Worm (Caenorhabditis elegans) whole organism, L1 larva: Measurements from ENCODE around the gene fog-2.

Experiments used
- C16A3.4 ChIP-seq: fragments of 150-350 bp; optimal IDR thresholded peaks from 2 replicates; lab custom pipeline; 2014; ENCODE audit warnings: missing biosample characterization, missing genetic modification characterization
- C34B4.2 ChIP-seq: sonication (generic microtip); optimal IDR thresholded peaks from 2 replicates; lab custom pipeline; 2017; ENCODE audit warnings: mild to moderate bottlenecking, missing genetic modification characterization, missing compliant biosample characterization
- aha-1 ChIP-seq: fragments of 150-350 bp; optimal IDR thresholded peaks from 2 replicates; lab custom pipeline; 2014; ENCODE audit warnings: missing biosample characterization, missing genetic modification characterization
- alr-1 ChIP-seq: fragments of 200-800 bp; sonication (Bioruptor generic); optimal IDR thresholded peaks from 2 replicates; lab custom pipeline; 2018; ENCODE audit warnings: borderline replicate concordance, mild to moderate bottlenecking, missing genetic modification characterization, missing compliant biosample characterization
- ama-1 ChIP-seq: fragments of 150-350 bp; optimal IDR thresholded peaks from 2 replicates; lab custom pipeline; 2014
- ceh-63 ChIP-seq: fragments of 200-800 bp; sonication (Bioruptor generic); optimal IDR thresholded peaks from 2 replicates; lab custom pipeline; 2018; ENCODE audit warnings: mild to moderate bottlenecking, missing genetic modification characterization, missing compliant biosample characterization
- ces-1 ChIP-seq: fragments of 150-350 bp; optimal IDR thresholded peaks from 2 replicates; lab custom pipeline; 2014; ENCODE audit warnings: missing biosample characterization, missing genetic modification reagents, missing genetic modification characterization
- egl-13 ChIP-seq: sonication (generic microtip); optimal IDR thresholded peaks from 2 replicates; lab custom pipeline; 2016; ENCODE audit warnings: missing genotype, missing genetic modification reagents, missing genetic modification characterization, missing compliant biosample characterization
- elt-2 ChIP-seq: sonication (generic microtip); optimal IDR thresholded peaks from 2 replicates; lab custom pipeline; 2016; ENCODE audit warnings: missing genetic modification characterization, mild to moderate bottlenecking, inconsistent platforms, missing compliant biosample characterization, missing genetic modification reagents
- fkh-4 ChIP-seq: sonication (generic microtip); optimal IDR thresholded peaks from 2 replicates; lab custom pipeline; 2016; ENCODE audit warnings: missing compliant biosample characterization, missing genetic modification characterization, borderline replicate concordance
- fkh-8 ChIP-seq: sonication (generic microtip); optimal IDR thresholded peaks from 2 replicates; lab custom pipeline; 2016; ENCODE audit warnings: mild to moderate bottlenecking, missing genetic modification characterization, missing compliant biosample characterization
- fos-1 ChIP-seq: fragments of 150-350 bp; optimal IDR thresholded peaks from 2 replicates; lab custom pipeline; 2014; ENCODE audit warnings: missing biosample characterization, missing genetic modification characterization
- grh-1 ChIP-seq: fragments of 200-800 bp; sonication (Bioruptor generic); IDR thresholded peaks from 2 replicates; pipeline ENCODE4 v1.3.6; 2022; ENCODE audit warnings: missing genetic modification reagents, missing genetic modification characterization, missing compliant biosample characterization
- hlh-4 ChIP-seq: sonication (generic microtip); optimal IDR thresholded peaks from 2 replicates; lab custom pipeline; 2016; ENCODE audit warnings: mild to moderate bottlenecking, missing genetic modification characterization, missing compliant biosample characterization
- isw-1 ChIP-seq: fragments of 200-800 bp; sonication (Bioruptor generic); IDR thresholded peaks from 2 replicates; pipeline ENCODE4 v1.3.6; 2022; ENCODE audit warnings: missing genetic modification characterization, missing compliant biosample characterization
- jun-1 ChIP-seq: fragments of 150-350 bp; optimal IDR thresholded peaks from 2 replicates; lab custom pipeline; 2014; ENCODE audit warnings: missing biosample characterization, missing genetic modification reagents, missing genetic modification characterization
- lin-15B ChIP-seq: fragments of 150-350 bp; sonication (generic microtip); optimal IDR thresholded peaks from 3 replicates; lab custom pipeline; 2014; ENCODE audit warnings: missing biosample characterization, missing genetic modification characterization
- lin-35 ChIP-seq, 2 experiments: fragments of 150-350 bp; optimal IDR thresholded peaks; 2 replicates each; lab custom pipeline; 2014; ENCODE audit warnings: missing biosample characterization in 2 of 2, missing genetic modification characterization in 2 of 2, missing genetic modification reagents in 2 of 2
- mab-9 ChIP-seq: fragments of 200-800 bp; sonication (Bioruptor generic); IDR thresholded peaks from 2 replicates; pipeline ENCODE4 v1.3.6; 2022; ENCODE audit warnings: missing genetic modification reagents, missing genetic modification characterization, missing compliant biosample characterization
- mef-2 ChIP-seq: fragments of 150-350 bp; optimal IDR thresholded peaks from 2 replicates; lab custom pipeline; 2014; ENCODE audit warnings: missing biosample characterization, missing genetic modification characterization
- mep-1 ChIP-seq: fragments of 150-350 bp; optimal IDR thresholded peaks from 2 replicates; lab custom pipeline; 2014; ENCODE audit warnings: missing biosample characterization, missing genetic modification characterization
- nhr-12 ChIP-seq: sonication (generic microtip); optimal IDR thresholded peaks from 2 replicates; lab custom pipeline; 2017; ENCODE audit warnings: missing biosample characterization, missing genetic modification characterization
- nhr-237 ChIP-seq: fragments of 150-350 bp; optimal IDR thresholded peaks from 2 replicates; lab custom pipeline; 2014; ENCODE audit warnings: missing biosample characterization, missing genetic modification characterization
- nhr-77 ChIP-seq: fragments of 150-350 bp; optimal IDR thresholded peaks from 2 replicates; lab custom pipeline; 2014; ENCODE audit warnings: missing biosample characterization, missing genetic modification characterization
- nhr-84 ChIP-seq: sonication (generic microtip); optimal IDR thresholded peaks from 2 replicates; lab custom pipeline; 2017; ENCODE audit warnings: missing biosample characterization, missing genetic modification characterization
- nhr-85 ChIP-seq: sonication (generic microtip); peaks from one replicate; lab custom pipeline; 2016; ENCODE audit warnings: missing genetic modification characterization, inconsistent platforms, missing compliant biosample characterization
- nhr-90 ChIP-seq: sonication (generic microtip); optimal IDR thresholded peaks from 2 replicates; lab custom pipeline; 2016; ENCODE audit warnings: mild to moderate bottlenecking, missing genetic modification characterization, missing compliant biosample characterization; ENCODE audit not compliant: poor library complexity
- pag-3 ChIP-seq: sonication (generic microtip); optimal IDR thresholded peaks from 2 replicates; lab custom pipeline; 2017; ENCODE audit warnings: missing genetic modification characterization, mild to moderate bottlenecking, missing compliant biosample characterization, antibody characterized with exemption, borderline replicate concordance; ENCODE audit not compliant: insufficient read depth
- pax-3 ChIP-seq: fragments of 200-800 bp; sonication (Bioruptor generic); optimal IDR thresholded peaks from 2 replicates; lab custom pipeline; 2018; ENCODE audit warnings: mild to moderate bottlenecking, missing genetic modification characterization, moderate library complexity, missing compliant biosample characterization
- rnt-1 ChIP-seq: sonication (generic microtip); optimal IDR thresholded peaks from 2 replicates; lab custom pipeline; 2016; ENCODE audit warnings: mild to moderate bottlenecking, missing genetic modification characterization, moderate library complexity, missing compliant biosample characterization
- snu-23 ChIP-seq: sonication (generic microtip); optimal IDR thresholded peaks from 2 replicates; lab custom pipeline; 2016; ENCODE audit warnings: missing genetic modification characterization, missing compliant biosample characterization
- sox-4 ChIP-seq: sonication (generic microtip); optimal IDR thresholded peaks from 2 replicates; lab custom pipeline; 2016; ENCODE audit warnings: missing genetic modification characterization, missing compliant biosample characterization
- sup-37 ChIP-seq: fragments of 200-800 bp; sonication (Bioruptor generic); optimal IDR thresholded peaks from 2 replicates; lab custom pipeline; 2018; ENCODE audit warnings: mild to moderate bottlenecking, missing genetic modification characterization, missing compliant biosample characterization
- tbx-2 ChIP-seq: sonication (generic microtip); optimal IDR thresholded peaks from 2 replicates; lab custom pipeline; 2016; ENCODE audit warnings: missing genetic modification characterization, missing compliant biosample characterization
- tlp-1 ChIP-seq: fragments of 150-350 bp; optimal IDR thresholded peaks from 2 replicates; lab custom pipeline; 2014; ENCODE audit warnings: missing biosample characterization, missing genetic modification characterization
- unc-130 ChIP-seq: fragments of 150-350 bp; optimal IDR thresholded peaks from 2 replicates; lab custom pipeline; 2017; ENCODE audit warnings: missing biosample characterization, missing genetic modification characterization, inconsistent platforms
- unc-62 ChIP-seq: fragments of 150-350 bp; optimal IDR thresholded peaks from 2 replicates; lab custom pipeline; 2014; ENCODE audit warnings: missing biosample characterization, missing genetic modification reagents, missing genetic modification characterization
- unc-86 ChIP-seq: sonication (generic microtip); optimal IDR thresholded peaks from 2 replicates; lab custom pipeline; 2016; ENCODE audit warnings: missing genetic modification characterization, missing compliant biosample characterization
- unc-98 ChIP-seq: fragments of 200-800 bp; sonication (Bioruptor generic); IDR thresholded peaks from 2 replicates; pipeline ENCODE4 v1.3.6; 2022; ENCODE audit warnings: missing genetic modification characterization, missing compliant biosample characterization
- zag-1 ChIP-seq: fragments of 150-350 bp; optimal IDR thresholded peaks from 2 replicates; lab custom pipeline; 2014; ENCODE audit warnings: missing biosample characterization, missing genetic modification characterization
- ztf-11 ChIP-seq, 2 experiments: sonication (generic microtip); optimal IDR thresholded peaks; 2 replicates each; lab custom pipeline; 2016 to 2017; ENCODE audit warnings: missing genetic modification characterization in 2 of 2, missing biosample characterization in 1 of 2, missing compliant biosample characterization in 1 of 2

The fog-2 gene

ce11 chrV:20201316-20201715, 2.3 kb downstream of the fog-2 start, which contains the start of gene fbxa-114:
Gene fbxa-114 (plus strand): TSS chrV:20201616.
- TF ChIP-seq sox-4 (no peak), nhr-85 (tag; lab: Kevin White, UChicago) (peak; percentile 7), nhr-12 (tag; lab: Kevin White, UChicago) (no peak), C16A3.4 (tag; lab: Kevin White, UChicago) (no peak)

- no peak for TF ChIP-seq unc-98 (GFP tag; lab: Robert Waterston, UW)
- no peak for TF ChIP-seq tbx-2 (tag; lab: Kevin White, UChicago)
- TF ChIP-seq nhr-85 (tag; lab: Kevin White, UChicago) = no peak
- no peak for TF ChIP-seq jun-1 (tag; lab: Kevin White, UChicago)
- TF ChIP-seq hlh-4 = no peak
- TF ChIP-seq nhr-77 (tag; lab: Kevin White, UChicago) = no peak
- no peak for TF ChIP-seq lin-15B
- TF ChIP-seq grh-1 (GFP tag; lab: Robert Waterston, UW) = no peak
- TF ChIP-seq ztf-11 (tag; optimal IDR thresholded peaks at IDR 0.05; lab: Kevin White, UChicago) = no peak
- TF ChIP-seq alr-1 (tag; lab: Kevin White, UChicago) = no peak
- no peak for TF ChIP-seq aha-1
- no peak for TF ChIP-seq C34B4.2 (tag; lab: Kevin White, UChicago)
- no peak for TF ChIP-seq nhr-237 (tag; lab: Kevin White, UChicago)
- no peak for TF ChIP-seq sup-37
- TF ChIP-seq ces-1 = no peak
- TF ChIP-seq egl-13 (tag; lab: Kevin White, UChicago) = no peak
- TF ChIP-seq ceh-63 (GFP tag; lab: Kevin White, UChicago) = no peak
- no peak for TF ChIP-seq unc-130 (tag; lab: Kevin White, UChicago)
- no peak for TF ChIP-seq isw-1 (GFP tag; lab: Robert Waterston, UW)
- no peak for TF ChIP-seq unc-62 (GFP tag; lab: Kevin White, UChicago)
Observed at ce11 chrV:20203085-20203484, 4.0 kb downstream of the fog-2 start, which contains the start of gene fbxa-113. Gene fbxa-113 (plus strand): TSS chrV:20203385.

- TF ChIP-seq C16A3.4 (tag; lab: Kevin White, UChicago) = no peak
- TF ChIP-seq ama-1 (lab: Kevin White, UChicago) = no peak
- no peak for TF ChIP-seq mab-9
- no peak for TF ChIP-seq ces-1
- TF ChIP-seq fos-1 (tag; lab: Kevin White, UChicago) = no peak
- no peak for TF ChIP-seq fkh-4 (tag; lab: Kevin White, UChicago)
- no peak for TF ChIP-seq C34B4.2 (tag; lab: Kevin White, UChicago)
- TF ChIP-seq grh-1 (GFP tag; lab: Robert Waterston, UW) = no peak
- TF ChIP-seq pag-3 (tag; lab: Kevin White, UChicago) = no peak
- no peak for TF ChIP-seq lin-35 (GFP tag; optimal IDR thresholded peaks at IDR 0.05; lab: Kevin White, UChicago)
- TF ChIP-seq mep-1 (tag; lab: Kevin White, UChicago) = no peak
- no peak for TF ChIP-seq nhr-85 (tag; lab: Kevin White, UChicago)
- TF ChIP-seq fkh-8 (tag; lab: Kevin White, UChicago) = no peak
- no peak for TF ChIP-seq mef-2 (tag; lab: Kevin White, UChicago)
- TF ChIP-seq sup-37 = no peak
- TF ChIP-seq zag-1 (tag; lab: Kevin White, UChicago) = no peak
- TF ChIP-seq nhr-84 (tag; lab: Kevin White, UChicago) = no peak
- TF ChIP-seq egl-13 (tag; lab: Kevin White, UChicago) = no peak
Observed at ce11 chrV:20206086-20206485, 7.0 kb downstream of the fog-2 start, which contains the start of the genes fbxb-59 and srbc-34. Gene fbxb-59 (minus strand): TSS chrV:20206186. Gene srbc-34 (plus strand): TSS chrV:20206318.

- TF ChIP-seq snu-23 (GFP tag; lab: Kevin White, UChicago) (no peak), tlp-1 (tag; lab: Kevin White, UChicago) (no peak), rnt-1 (tag; lab: Kevin White, UChicago) (no peak), pax-3 (no peak), sox-4 (no peak), ceh-63 (GFP tag; lab: Kevin White, UChicago) (no peak), unc-86 (tag; lab: Kevin White, UChicago) (no peak), nhr-90 (tag; lab: Kevin White, UChicago) (no peak), elt-2 (tag; lab: Kevin White, UChicago) (no peak)
Observed at ce11 chrV:20212584-20212983, 13.5 kb downstream of the fog-2 start, which contains the start of gene Y113G7B.12. Gene Y113G7B.12 (minus strand): TSS chrV:20212684.
